Fruit fly (Drosophila melanogaster): ENCODE results near the gene TfIIA-L.

The TfIIA-L gene

DNA sequence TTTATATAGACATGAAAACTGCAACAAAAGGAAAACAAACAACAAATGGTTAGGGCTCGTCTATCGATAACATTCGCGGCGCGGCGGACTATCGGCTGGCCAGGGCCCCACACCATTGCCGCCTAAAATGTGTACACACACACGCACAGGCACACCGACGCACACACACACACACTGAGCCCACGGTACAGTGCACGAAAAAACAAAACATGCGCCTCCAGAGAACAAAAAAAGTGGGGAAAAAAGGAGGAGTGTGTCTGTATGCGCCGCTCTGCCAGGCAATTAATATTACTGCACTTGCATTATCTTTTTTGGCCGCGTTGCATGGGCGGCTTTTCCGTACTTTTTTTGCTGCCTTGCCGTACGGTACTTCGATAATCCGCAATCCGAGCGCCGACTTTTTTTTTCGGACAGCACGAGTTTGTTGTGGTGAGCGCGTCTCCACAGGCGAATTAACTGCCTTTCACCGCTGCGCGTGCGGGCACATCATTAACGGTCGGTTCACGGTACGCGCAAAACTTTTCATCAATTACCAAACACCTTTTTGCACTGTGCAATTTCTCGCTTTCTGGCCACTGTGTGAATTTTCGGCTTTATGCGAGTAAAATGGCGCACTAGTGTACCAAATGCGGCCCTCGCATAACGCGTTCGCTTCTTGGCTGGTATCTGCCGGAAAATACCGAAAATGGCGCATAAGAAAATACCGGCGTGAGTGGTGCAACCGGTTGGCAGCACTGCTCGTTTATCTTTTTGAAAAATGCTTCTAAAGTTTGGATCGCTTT, 12.7 kb downstream of the TfIIA-L start, which contains the start of gene woc (continued):
- TF ChIP-seq otp (GFP tag; IDR thresholded peaks at IDR 0.05) (no peak; the same call in 2 of the 3 replicates), CG12071 (GFP tag; optimal IDR thresholded peaks at IDR 0.05) (no peak), CG18011 (GFP tag; optimal IDR thresholded peaks at IDR 0.05) (peak; percentile 37), hth (optimal IDR thresholded peaks at IDR 0.05) (no peak), CG7271 (tag; optimal IDR thresholded peaks at IDR 0.05) (no peak), Opbp (GFP tag; IDR thresholded peaks at IDR 0.05; ENCODE audit: partially characterized antibody) (peak; percentile 83), H2.0 (GFP tag; IDR thresholded peaks at IDR 0.05) (no peak), CG11504 (tag; optimal IDR thresholded peaks at IDR 0.05) (no peak), CG3726 (GFP tag; IDR thresholded peaks at IDR 0.05) (peak; percentile 55; the same call in 1 of the 3 replicates), CG30431 (GFP tag; optimal IDR thresholded peaks at IDR 0.05) (peak; percentile 46), shn (GFP tag; optimal IDR thresholded peaks at IDR 0.05) (peak; percentile 44), ham (GFP tag; IDR thresholded peaks at IDR 0.05) (no peak), lov (optimal IDR thresholded peaks at IDR 0.05) (no peak), lov (GFP tag; IDR thresholded peaks at IDR 0.05) (no peak), GATAe (GFP tag; conservative IDR thresholded peaks at IDR 0.05) (no peak), CG4820 (GFP tag; optimal IDR thresholded peaks at IDR 0.05) (no peak), org-1 (GFP tag; optimal IDR thresholded peaks at IDR 0.05) (peak; percentile 9), CG11093 (GFP tag; IDR thresholded peaks at IDR 0.05) (0 out of 3 replicates have a peak, but pooled peaks have one; percentile 21), aop (GFP tag; IDR thresholded peaks at IDR 0.05) (no peak), D (optimal IDR thresholded peaks at IDR 0.05) (peak; percentile 91), D (GFP tag; optimal IDR thresholded peaks at IDR 0.05) (no peak), CG2199 (GFP tag; IDR thresholded peaks at IDR 0.05) (no peak), CG1602 (GFP tag; optimal IDR thresholded peaks at IDR 0.05) (peak; percentile 45), jing (GFP tag; optimal IDR thresholded peaks at IDR 0.05) (no peak), CHES-1-like (GFP tag; optimal IDR thresholded peaks at IDR 0.05) (peak; percentile 76), Oaz (GFP tag; IDR thresholded peaks at IDR 0.05) (no peak), Hr78 (GFP tag; optimal IDR thresholded peaks at IDR 0.05) (no peak), Dad (GFP tag; optimal IDR thresholded peaks at IDR 0.05) (no peak), trem (tag; optimal IDR thresholded peaks at IDR 0.05) (peak; percentile 99), CG13624 (GFP tag; optimal IDR thresholded peaks at IDR 0.05) (peak; percentile 46), emc (GFP tag; optimal IDR thresholded peaks at IDR 0.05) (no peak), kah (GFP tag; optimal IDR thresholded peaks at IDR 0.05) (no peak), dan (GFP tag; IDR thresholded peaks at IDR 0.05) (no peak), CG1024 (GFP tag; IDR thresholded peaks at IDR 0.05) (0 out of 2 replicates have a peak, but pooled peaks have one; percentile 2), sd (tag; optimal IDR thresholded peaks at IDR 0.05) (no peak), CG17186 (GFP tag; optimal IDR thresholded peaks at IDR 0.05) (peak; percentile 88), bbx (GFP tag; IDR thresholded peaks at IDR 0.05; ENCODE audit: partially characterized antibody) (peak; percentile 89), CG32767 (GFP tag; IDR thresholded peaks at IDR 0.05) (peak; percentile 78), HLH3B (GFP tag; IDR thresholded peaks at IDR 0.05) (peak; percentile 52; the same call in 1 of the 2 replicates), CG11247 (GFP tag; IDR thresholded peaks at IDR 0.05) (0 out of 2 replicates have a peak, but pooled peaks have one; percentile 9), vvl (GFP tag; IDR thresholded peaks at IDR 0.05) (peak; percentile 45), dmrt99B (tag; optimal IDR thresholded peaks at IDR 0.05) (no peak), CG8290 (GFP tag; optimal IDR thresholded peaks at IDR 0.05) (no peak), CG8290 (tag; optimal IDR thresholded peaks at IDR 0.05) (no peak), sna (GFP tag; IDR thresholded peaks at IDR 0.05; ENCODE audit: partially characterized antibody) (peak; percentile 75), Asciz (GFP tag; optimal IDR thresholded peaks at IDR 0.05) (no peak), dmrt11E (tag; optimal IDR thresholded peaks at IDR 0.05) (no peak), CG13296 (GFP tag; optimal IDR thresholded peaks at IDR 0.05) (no peak), Chrac-16 (GFP tag; optimal IDR thresholded peaks at IDR 0.05) (peak; percentile 9), CG13424 (tag; optimal IDR thresholded peaks at IDR 0.05) (no peak)

Measured in whole organism, embryonic.